Worm (Caenorhabditis elegans) whole organism, late embryonic: ENCODE results near the gene sre-2.

Source experiments
- F13H6.1 ChIP-seq: sonication (generic microtip); optimal IDR thresholded peaks from 2 replicates; lab custom pipeline; 2016; ENCODE audit warnings: missing genetic modification characterization, missing compliant biosample characterization
- T23F11.4 ChIP-seq: fragments of 200-800 bp; sonication (Bioruptor generic); optimal IDR thresholded peaks from 2 replicates; lab custom pipeline; 2018; ENCODE audit warnings: mild to moderate bottlenecking, missing genetic modification characterization, missing compliant biosample characterization
- ama-1 ChIP-seq: fragments of 150-350 bp; optimal IDR thresholded peaks from 2 replicates; lab custom pipeline; 2014
- ceh-24 ChIP-seq: sonication (generic microtip); optimal IDR thresholded peaks from 2 replicates; lab custom pipeline; 2016; ENCODE audit warnings: mild to moderate bottlenecking, missing genetic modification characterization, missing compliant biosample characterization
- fkh-10 ChIP-seq: fragments of 150-350 bp; optimal IDR thresholded peaks from 2 replicates; lab custom pipeline; 2014; ENCODE audit warnings: missing biosample characterization, missing genetic modification reagents, missing genetic modification characterization
- hlh-6 ChIP-seq: sonication (generic microtip); optimal IDR thresholded peaks from 2 replicates; lab custom pipeline; 2016; ENCODE audit warnings: missing genotype, missing genetic modification characterization, missing compliant biosample characterization
- nfya-1 ChIP-seq: sonication (generic microtip); optimal IDR thresholded peaks from 2 replicates; lab custom pipeline; 2017; ENCODE audit warnings: missing genetic modification characterization, mild to moderate bottlenecking, missing compliant biosample characterization, antibody characterized with exemption, moderate library complexity
- nhr-11 ChIP-seq: fragments of 150-350 bp; optimal IDR thresholded peaks from 2 replicates; lab custom pipeline; 2014; ENCODE audit warnings: missing biosample characterization, missing genetic modification characterization
- pag-3 ChIP-seq: sonication (generic microtip); optimal IDR thresholded peaks from 2 replicates; lab custom pipeline; 2016; ENCODE audit warnings: missing compliant biosample characterization, missing genetic modification characterization, borderline replicate concordance
- pax-1 ChIP-seq: fragments of 150-350 bp; optimal IDR thresholded peaks from 2 replicates; lab custom pipeline; 2014; ENCODE audit warnings: missing biosample characterization, missing genetic modification characterization
- pha-2 ChIP-seq: sonication (generic microtip); optimal IDR thresholded peaks from 2 replicates; lab custom pipeline; 2017; ENCODE audit warnings: mild to moderate bottlenecking, missing genetic modification characterization, missing compliant biosample characterization
- pha-4 ChIP-seq: fragments of 150-350 bp; optimal IDR thresholded peaks from 2 replicates; lab custom pipeline; 2018; ENCODE audit warnings: missing biosample characterization, missing genetic modification reagents, missing genetic modification characterization
- tbx-7 ChIP-seq: sonication (generic microtip); optimal IDR thresholded peaks from 2 replicates; lab custom pipeline; 2016; ENCODE audit warnings: missing genotype, missing genetic modification characterization, missing compliant biosample characterization
- zip-5 ChIP-seq: sonication (generic microtip); optimal IDR thresholded peaks from 2 replicates; lab custom pipeline; 2016; ENCODE audit warnings: missing genetic modification characterization, missing compliant biosample characterization

- TF ChIP-seq ama-1 = no peak
- TF ChIP-seq F13H6.1 (tag; lab: Kevin White, UChicago) = no peak
- no peak for TF ChIP-seq pax-1 (tag; lab: Kevin White, UChicago)
- no peak for TF ChIP-seq zip-5 (tag; lab: Kevin White, UChicago)
- no peak for TF ChIP-seq ceh-24 (tag; lab: Kevin White, UChicago)
- no peak for TF ChIP-seq nfya-1 (tag; lab: Kevin White, UChicago)
- TF ChIP-seq tbx-7 (tag; lab: Kevin White, UChicago) = no peak
- TF ChIP-seq fkh-10 (GFP tag; lab: Kevin White, UChicago) = no peak
- TF ChIP-seq nhr-11 (tag; lab: Kevin White, UChicago) = no peak
- no peak for TF ChIP-seq hlh-6 (tag; lab: Kevin White, UChicago)
- no peak for TF ChIP-seq pha-4
- TF ChIP-seq pag-3 = no peak
- TF ChIP-seq T23F11.4 (GFP tag; lab: Kevin White, UChicago) = no peak
- no peak for TF ChIP-seq pha-2 (tag; lab: Kevin White, UChicago)
Observed at ce11 chrII:8127794-8128193, 25.9 kb upstream of the sre-2 start.
